Worm (Caenorhabditis elegans) whole organism, L4 larva: Measurements from ENCODE around the gene drap-1.

Experiments used
- madf-5 ChIP-seq, 2 experiments: fragments of 200-800 bp; sonication (Bioruptor generic); IDR thresholded peaks; 2 replicates each; pipeline ENCODE4 v1.3.6; 2022; ENCODE audit warnings: missing compliant biosample characterization in 2 of 2, missing genetic modification characterization in 2 of 2
- mxl-3 ChIP-seq: fragments of 200-800 bp; sonication (Bioruptor generic); optimal IDR thresholded peaks from 2 replicates; lab custom pipeline; 2018; ENCODE audit warnings: mild to moderate bottlenecking, missing genetic modification characterization, missing compliant biosample characterization

DNA sequence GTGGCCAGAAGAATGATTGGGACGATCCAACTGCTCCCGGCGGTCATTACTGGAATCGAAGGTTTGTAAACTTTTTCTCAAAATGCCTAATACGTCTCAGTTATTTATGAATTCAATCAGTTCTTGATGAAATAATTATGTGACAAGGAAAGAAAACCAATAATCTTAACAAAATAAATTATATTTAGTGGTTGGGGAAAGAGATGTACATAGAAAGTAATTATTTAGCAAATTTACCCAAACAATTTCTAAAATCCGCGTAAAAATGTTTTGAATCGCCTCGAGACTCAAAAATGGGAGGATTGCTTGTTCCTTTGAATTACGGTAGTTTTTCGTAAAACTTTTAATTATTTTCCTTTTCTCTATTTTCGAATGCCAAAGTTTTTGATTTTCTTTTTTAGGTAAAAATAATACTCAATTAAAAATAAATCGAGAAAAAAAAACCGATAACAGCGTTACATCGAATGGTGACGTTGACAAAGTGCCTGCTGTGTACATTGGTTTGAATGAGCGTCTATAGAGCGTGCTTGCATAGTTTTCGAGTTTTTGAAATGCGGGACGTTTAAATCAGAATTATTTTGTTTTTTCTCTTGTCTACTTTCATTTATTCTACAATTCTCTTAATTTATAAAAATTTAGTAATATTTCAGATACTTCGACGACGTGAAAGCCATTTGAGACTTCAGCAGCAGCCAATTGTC is at the start of gene drap-1, which contains the start of gene aagr-3:
- TF ChIP-seq madf-5 (GFP tag; IDR thresholded peaks at IDR 0.05; lab: Robert Waterston, UW) (no peak), mxl-3 (GFP tag; lab: Kevin White, UChicago) (no peak)
